Worm (Caenorhabditis elegans): Measurements from ENCODE around the gene clec-10.

Gene clec-10

DNA sequence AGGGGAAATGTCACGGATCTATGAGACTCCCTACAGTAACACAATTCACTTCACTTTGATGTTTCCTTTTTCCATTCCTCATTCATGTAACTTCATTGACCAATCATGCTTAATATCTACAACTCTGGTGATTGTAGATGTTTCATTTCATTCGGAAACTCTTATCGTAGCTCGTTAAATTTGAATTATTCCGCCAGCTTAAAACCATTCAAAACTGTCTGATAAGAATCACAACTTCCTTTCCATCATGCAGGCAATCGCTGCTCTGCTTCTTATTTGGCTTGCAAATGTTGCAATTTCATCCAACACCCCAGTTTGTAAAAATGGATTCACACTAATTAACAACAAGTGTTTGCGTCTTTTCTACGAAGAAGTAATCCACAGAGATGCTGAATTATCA, at the start of gene clec-10:
Gene clec-10, plus strand, starts transcription at position 244 of the 400 bp plus-strand sequence.
- TF ChIP-seq unc-62 (GFP tag; optimal IDR thresholded peaks at IDR 0.05), result no peak

DNA sequence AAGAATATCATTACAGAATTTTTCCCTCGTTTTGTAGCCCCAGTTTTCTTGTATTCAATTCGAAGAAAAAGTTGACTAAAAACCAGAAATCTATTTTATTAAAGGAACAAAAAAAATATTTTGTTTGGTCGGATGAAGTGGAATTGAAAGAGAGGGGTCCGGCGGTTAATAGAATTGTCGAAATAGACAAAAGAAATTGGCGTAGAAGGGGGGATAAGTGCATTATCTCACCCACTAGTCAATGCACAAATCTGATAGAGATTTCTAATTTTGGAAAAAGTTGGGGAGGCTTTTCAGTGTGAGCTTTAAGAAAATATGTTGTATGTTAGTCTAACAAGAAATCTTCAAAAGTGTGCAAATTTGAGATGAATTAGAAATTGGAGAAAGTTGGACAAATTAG, 48.0 kb upstream of the clec-10 start:
- no peak for TF ChIP-seq unc-62 (GFP tag; optimal IDR thresholded peaks at IDR 0.05)

DNA sequence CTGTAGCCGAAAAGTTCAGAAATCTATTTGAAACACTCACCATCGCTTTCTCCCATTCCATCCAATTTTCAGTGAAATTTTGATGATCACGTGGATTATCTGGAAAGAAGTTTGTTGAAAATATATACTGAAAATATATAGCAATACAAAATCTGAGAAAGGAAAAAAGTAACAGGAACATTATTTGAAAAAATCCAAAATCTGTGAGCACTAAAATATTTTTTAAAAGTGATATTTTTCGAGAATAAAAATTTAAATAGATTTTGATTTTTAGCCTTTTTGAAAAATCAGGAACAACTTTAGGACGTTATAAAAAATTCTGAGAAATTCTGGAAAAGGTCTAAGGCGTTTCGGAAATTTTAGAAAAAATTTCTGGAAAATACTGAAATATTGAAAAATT, 45.5 kb upstream of the clec-10 start, which contains the start of gene dmsr-4:
Gene dmsr-4, minus strand, starts transcription at position 101 of the 400 bp plus-strand sequence.
- no peak for TF ChIP-seq unc-62 (GFP tag; optimal IDR thresholded peaks at IDR 0.05)

DNA sequence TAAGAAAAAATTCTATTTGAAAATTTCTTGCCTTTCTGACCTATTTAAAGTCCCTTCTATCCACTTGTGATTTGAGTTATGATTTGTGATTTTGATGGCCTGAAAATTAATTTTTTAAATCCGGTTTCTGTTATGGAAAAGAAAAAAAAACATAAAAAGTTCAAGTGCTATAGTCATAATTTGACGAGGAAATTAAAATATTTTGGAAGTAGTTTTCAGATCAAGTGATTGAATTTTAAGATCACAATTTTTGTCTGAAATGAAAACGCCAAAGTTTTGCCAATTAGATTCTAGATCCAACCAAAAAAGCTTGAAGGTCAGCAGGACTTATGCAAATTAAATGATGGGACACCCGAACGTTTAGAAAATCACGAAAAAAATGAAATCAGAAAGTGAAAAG, 35.0 kb upstream of the clec-10 start, which contains the start of gene ptr-3:
Gene ptr-3, minus strand, starts transcription at position 101 of the 400 bp plus-strand sequence.
- TF ChIP-seq unc-62 (GFP tag; optimal IDR thresholded peaks at IDR 0.05), result no peak

DNA sequence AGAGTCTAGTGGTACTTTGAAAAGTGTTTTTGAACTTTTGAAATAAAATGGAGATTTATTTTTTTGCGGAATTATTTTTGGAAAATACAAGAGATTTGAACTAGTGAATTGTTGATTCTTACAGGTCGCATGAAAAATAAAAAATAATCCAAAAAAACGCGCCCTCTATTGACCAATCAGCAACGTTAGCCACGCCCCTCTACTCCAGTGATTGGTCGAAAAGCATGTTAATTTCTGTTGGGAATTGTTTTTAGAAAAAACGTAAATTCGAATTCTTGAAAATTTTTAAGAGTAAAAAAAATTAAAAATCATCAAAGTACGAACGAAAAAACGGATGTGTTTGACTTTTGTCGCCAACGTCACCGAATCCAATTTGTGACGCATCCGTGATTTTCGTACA, 32.1 kb upstream of the clec-10 start:
- TF ChIP-seq unc-62 (GFP tag; optimal IDR thresholded peaks at IDR 0.05), result no peak

DNA sequence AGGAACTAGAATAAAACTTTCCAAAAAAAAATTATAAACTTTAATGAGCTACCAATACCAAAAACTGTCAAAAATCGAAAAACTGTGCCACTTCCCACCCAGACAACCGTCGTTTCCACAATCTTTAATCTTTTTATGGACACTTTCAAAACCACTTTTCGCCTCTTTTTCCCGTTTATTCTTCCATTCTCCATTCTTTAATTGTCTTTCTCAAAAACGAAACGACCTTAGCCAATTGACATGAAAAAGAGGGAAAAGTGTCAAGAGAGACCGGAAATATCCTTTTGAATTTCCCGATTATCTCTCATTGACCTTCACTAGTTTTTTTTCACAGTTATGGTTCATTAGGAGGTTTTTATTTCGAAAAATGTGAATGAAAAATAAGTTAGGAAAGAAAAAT, 30.9 kb upstream of the clec-10 start:
- TF ChIP-seq unc-62 (GFP tag; optimal IDR thresholded peaks at IDR 0.05), result no peak

DNA sequence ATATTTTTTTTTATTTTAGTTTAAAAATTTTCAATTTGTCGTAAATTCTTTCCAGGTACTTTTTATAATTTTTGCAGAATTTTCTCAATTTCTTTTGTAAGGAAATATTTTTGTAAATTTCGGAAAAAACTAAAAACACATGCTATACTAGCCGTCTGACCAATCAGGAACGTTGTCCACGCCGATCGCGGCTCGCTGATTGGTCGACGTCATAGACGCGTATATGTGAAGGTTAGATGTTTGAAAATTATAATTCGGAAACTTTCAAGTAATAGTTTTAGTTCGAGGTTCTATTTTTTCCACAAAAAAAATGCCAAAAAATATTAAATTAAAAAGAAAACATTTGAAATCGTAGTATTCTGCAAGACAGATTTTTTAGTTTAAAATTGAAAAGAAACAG, 30.2 kb upstream of the clec-10 start:
- TF ChIP-seq unc-62 (GFP tag; optimal IDR thresholded peaks at IDR 0.05), result no peak

DNA sequence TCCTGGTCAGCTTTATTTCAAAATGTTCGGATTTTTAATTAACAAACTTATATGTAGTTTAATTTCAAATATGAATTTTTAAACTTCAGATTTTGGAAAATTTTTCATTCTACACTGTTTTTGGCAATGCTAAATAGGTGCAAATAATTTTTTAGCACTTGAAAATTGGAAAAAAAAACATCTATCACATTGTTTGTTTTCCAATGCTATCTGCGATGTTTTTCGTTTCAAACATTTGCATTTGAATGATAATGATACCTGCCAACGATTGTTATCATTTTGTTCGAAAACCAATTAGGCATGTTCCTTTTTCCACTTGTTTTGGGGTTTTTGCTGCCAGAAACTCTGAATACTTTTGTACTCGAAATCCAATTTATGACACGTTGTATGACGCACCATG, 27.5 kb upstream of the clec-10 start, which contains the start of gene C03H5.4:
Gene C03H5.4, plus strand, starts transcription at position 301 of the 400 bp plus-strand sequence.
- no peak for TF ChIP-seq unc-62 (GFP tag; optimal IDR thresholded peaks at IDR 0.05)

DNA sequence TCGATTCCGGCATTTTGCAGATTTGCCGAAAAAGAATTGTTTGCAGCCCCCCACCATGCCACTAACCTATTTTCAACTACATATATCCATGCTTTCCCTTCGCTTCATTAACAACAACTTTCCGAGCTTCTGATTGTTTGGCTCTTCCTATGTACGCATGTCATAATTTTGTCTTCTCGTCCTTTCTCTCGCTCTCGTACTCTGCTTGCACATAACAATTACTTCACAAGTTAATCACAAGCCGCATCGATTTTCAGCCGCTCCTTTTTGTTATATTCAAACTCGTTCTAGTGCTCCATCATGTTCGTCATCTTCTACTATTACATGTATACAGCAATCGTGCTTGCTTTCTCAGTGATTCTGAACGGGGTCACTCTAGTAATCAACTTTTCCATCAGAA, 24.1 kb upstream of the clec-10 start, which contains the start of gene C03H5.9:
Gene C03H5.9, plus strand, starts transcription at position 301 of the 400 bp plus-strand sequence.
- no peak for TF ChIP-seq unc-62 (GFP tag; optimal IDR thresholded peaks at IDR 0.05)

DNA sequence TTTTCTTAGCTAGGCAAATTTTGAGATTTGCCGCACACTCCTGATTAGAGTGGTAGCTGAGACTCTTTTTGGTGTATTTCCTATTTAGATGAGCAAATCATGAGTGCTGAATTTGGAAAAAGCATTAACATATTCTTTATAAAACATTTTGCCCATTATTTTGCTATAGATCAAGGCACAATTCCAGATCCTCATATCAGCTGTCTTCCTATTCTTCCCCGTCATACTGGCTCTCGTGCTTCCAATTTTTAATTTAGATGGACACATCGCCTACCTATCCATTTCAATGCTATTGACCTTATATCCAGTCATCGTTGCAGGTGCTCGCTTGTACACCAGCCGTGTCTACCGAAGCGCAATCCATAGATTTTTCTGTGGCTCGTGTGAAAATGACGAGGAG, 22.5 kb upstream of the clec-10 start, which contains the start of gene C03H5.7:
Gene C03H5.7, plus strand, starts transcription at position 301 of the 400 bp plus-strand sequence.
- no peak for TF ChIP-seq unc-62 (GFP tag; optimal IDR thresholded peaks at IDR 0.05)

DNA sequence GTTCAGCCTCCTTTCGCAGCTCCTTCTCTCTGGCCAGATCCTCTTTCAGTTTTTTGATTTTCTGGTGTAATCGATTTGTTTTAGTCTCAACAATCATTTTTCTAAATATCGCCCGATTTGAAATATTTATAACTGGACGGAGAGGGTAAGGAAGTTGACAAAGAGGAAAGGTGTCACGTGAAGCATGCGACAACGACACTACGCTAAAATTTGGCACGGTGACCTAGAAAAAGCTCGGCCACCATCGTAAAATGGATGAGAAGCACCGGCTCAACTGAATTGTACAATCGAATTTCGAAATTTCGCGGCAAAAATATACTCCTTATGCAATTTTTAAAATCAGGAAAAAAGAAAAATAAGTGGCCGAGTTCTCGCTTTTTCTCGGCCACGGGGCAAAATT, 17.2 kb upstream of the clec-10 start, which contains the start of gene C03H5.5:
Gene C03H5.5, minus strand, starts transcription at position 101 of the 400 bp plus-strand sequence.
- no peak for TF ChIP-seq unc-62 (GFP tag; optimal IDR thresholded peaks at IDR 0.05)

DNA sequence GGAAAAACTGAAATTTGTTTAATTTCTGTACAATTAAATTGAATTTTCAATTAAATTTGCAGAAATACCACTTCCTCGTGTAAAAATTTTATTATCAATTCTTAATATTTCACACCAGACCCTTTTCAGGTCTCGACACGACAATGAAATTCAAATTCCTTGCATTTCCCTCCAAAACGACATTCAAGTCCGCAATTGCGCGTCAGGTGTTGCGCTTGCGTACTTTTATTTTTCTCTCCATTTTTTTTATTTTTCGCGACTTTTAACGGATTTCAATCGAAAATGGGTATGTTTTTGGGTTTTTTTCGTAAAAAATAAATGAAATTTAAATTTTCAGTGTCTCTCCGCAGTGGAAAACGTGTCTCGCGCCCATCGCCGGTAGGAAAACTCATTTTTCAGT, 16.5 kb upstream of the clec-10 start, which contains the start of gene C03H5.3:
Gene C03H5.3, plus strand, starts transcription at position 132 of the 400 bp plus-strand sequence.
- TF ChIP-seq unc-62 (GFP tag; optimal IDR thresholded peaks at IDR 0.05), result no peak

DNA sequence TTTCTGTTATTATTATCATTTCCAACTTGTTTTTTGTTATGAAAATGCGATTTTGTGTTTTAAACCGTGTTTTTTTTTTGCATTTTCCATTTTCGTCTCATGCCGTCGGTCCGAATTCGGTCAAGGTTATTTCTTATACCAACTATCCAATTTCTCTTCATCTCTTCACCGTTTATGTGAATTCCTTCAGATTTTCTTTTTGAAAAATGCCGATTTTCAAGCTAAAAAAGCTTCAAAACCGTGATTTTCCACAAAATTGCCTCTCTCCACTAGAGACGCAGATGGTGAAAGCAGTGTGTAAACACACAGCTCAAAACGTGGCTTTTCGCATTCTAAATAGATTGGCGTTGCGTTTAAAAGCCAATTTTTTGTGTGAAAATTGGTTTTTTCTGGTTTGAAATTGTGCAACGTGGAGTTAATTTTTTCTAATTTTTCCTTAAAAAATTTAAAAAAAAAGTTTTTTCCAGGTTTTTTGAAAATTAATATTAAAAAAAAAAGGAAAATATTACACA, 14.6 kb upstream of the clec-10 start:
- TF ChIP-seq unc-62 (GFP tag; optimal IDR thresholded peaks at IDR 0.05), result no peak

DNA sequence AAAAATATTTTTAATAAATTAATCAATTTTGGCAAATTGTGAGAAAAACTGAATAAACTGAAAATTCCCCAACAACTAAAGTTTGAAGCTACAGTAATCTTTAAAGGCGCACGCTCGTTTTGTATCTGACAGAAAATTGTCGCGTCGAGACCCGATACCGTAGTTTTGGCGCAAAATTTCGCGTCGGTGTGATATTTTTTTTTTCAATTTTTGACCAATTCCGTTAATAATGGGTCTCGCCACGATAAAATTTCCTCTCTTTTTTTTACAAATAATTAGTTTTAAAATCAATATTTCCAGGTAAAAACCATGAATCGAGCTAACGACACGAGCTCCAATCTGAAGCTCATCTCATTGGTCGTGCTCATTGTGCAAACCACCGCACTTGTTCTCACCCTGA, 13.9 kb upstream of the clec-10 start, which contains the start of gene nstp-4:
Gene nstp-4, plus strand, starts transcription at position 301 of the 400 bp plus-strand sequence.
- no peak for TF ChIP-seq unc-62 (GFP tag; optimal IDR thresholded peaks at IDR 0.05)

DNA sequence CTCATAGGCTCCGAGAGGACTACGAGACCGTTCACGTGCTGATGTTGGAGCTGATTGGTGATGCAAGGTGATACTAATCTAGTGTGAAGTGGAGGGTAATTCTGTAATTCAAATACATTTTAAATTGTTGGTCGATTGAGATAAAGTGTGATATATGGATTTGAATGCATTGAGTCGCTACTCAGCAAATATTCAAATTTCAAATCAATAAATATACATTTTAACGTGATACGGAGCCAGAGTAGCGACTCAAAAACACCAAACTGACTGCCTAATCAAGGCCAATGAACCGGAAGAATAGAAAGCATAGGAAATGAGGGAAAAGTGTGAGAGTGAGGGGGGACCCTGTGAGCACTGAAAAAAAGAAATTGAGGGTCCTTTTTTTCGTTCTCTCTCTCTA, 3.2 kb upstream of the clec-10 start, which contains the start of gene C03H5.6:
Gene C03H5.6, minus strand, starts transcription at position 101 of the 400 bp plus-strand sequence.
- TF ChIP-seq unc-62 (GFP tag; optimal IDR thresholded peaks at IDR 0.05), result no peak

DNA sequence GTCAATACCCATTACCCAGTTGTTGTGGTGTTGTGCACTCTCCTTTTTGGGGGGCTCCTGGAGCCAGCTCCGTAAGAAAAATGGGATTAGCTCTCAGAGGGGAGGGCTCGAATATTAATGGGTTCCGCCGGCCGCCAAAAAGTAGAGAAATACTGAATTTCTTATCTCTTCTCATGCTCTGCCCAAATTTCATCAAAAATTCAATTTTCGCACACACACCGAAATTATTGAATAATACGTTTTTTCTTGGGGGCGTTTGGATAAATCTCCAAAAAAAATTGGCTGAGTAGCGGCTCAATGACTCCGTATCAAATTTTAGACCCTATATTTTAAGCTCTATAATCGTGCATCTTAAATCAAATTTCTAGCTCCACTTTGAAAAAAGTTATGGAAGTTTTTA, 2.3 kb upstream of the clec-10 start:
- no peak for TF ChIP-seq unc-62 (GFP tag; optimal IDR thresholded peaks at IDR 0.05)

DNA sequence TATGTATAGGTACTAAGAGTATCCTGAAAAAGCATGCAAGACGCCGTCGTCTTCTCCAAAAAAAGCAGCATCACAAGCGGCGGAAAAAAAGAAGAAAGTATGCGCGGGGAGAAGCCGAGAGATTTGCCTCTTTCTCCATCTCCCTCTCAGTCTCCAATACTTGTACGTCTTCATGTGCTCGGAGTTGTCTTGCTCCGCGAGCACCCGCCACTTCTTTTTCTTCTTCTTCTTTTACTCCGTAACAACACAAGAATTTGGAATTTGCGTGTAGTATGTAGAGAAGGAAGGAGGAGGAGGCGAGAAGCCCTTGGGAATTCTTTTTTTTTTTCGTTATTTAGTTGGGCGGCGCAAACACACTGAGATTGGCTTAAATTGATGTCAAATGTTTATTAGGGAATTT, 1.3 kb upstream of the clec-10 start:
- no peak for TF ChIP-seq unc-62 (GFP tag; optimal IDR thresholded peaks at IDR 0.05)

All from whole organism, dauer.